Worm (Caenorhabditis elegans): ENCODE results near the gene grl-26.

Gene grl-26

ce11 chrIV:337128-337646 is 14.6 kb upstream of the grl-26 start, which contains the start of gene pxmp-4 (continued):
- TF ChIP-seq F37D6.2 (tag; optimal IDR thresholded peaks at IDR 0.05) (no peak), ceh-20 (GFP tag; IDR thresholded peaks at IDR 0.05) (no peak), pqm-1 (tag; optimal IDR thresholded peaks at IDR 0.05) (peak; percentile 50), nhr-102 (tag; optimal IDR thresholded peaks at IDR 0.05) (no peak), nhr-48 (tag; optimal IDR thresholded peaks at IDR 0.05) (peak; percentile 35), set-16 (GFP tag; IDR thresholded peaks at IDR 0.05) (no peak), madf-5 (GFP tag; IDR thresholded peaks at IDR 0.05) (no peak), lim-7 (GFP tag; IDR thresholded peaks at IDR 0.05) (no peak), attf-4 (tag; optimal IDR thresholded peaks at IDR 0.05) (no peak), Y5F2A.4 (GFP tag; optimal IDR thresholded peaks at IDR 0.05) (no peak), snpc-1.2 (GFP tag; IDR thresholded peaks at IDR 0.05) (no peak), rbr-2 (tag; optimal IDR thresholded peaks at IDR 0.05) (no peak), zag-1 (tag; optimal IDR thresholded peaks at IDR 0.05) (no peak), F44E2.7 (GFP tag; IDR thresholded peaks at IDR 0.05) (no peak), ceh-62 (tag; optimal IDR thresholded peaks at IDR 0.05) (no peak)

ce11 chrIV:330523-330922 is 7.9 kb upstream of the grl-26 start, which contains the start of gene F18F11.4:
Gene F18F11.4, plus strand, starts transcription at chrIV:330823.
- TF ChIP-seq mxl-3 (GFP tag; optimal IDR thresholded peaks at IDR 0.05) (no peak), ctbp-1 (GFP tag; IDR thresholded peaks at IDR 0.05) (no peak), spr-3 (GFP tag; optimal IDR thresholded peaks at IDR 0.05) (no peak), pqm-1 (tag; optimal IDR thresholded peaks at IDR 0.05) (no peak), hmg-1.1 (GFP tag; IDR thresholded peaks at IDR 0.05) (no peak), mdt-29 (GFP tag; IDR thresholded peaks at IDR 0.05) (no peak), aly-2 (tag; optimal IDR thresholded peaks at IDR 0.05) (no peak), Y48G9A.11 (GFP tag; IDR thresholded peaks at IDR 0.05) (no peak), T26A8.4 (GFP tag; IDR thresholded peaks at IDR 0.05) (no peak), F10B5.3 (tag; optimal IDR thresholded peaks at IDR 0.05) (no peak), daf-16 (GFP tag; optimal IDR thresholded peaks at IDR 0.05) (no peak), daf-16 (tag; optimal IDR thresholded peaks at IDR 0.05) (no peak), set-16 (GFP tag; IDR thresholded peaks at IDR 0.05) (no peak), mxl-2 (GFP tag; conservative IDR thresholded peaks at IDR 0.05) (no peak), nhr-11 (tag; optimal IDR thresholded peaks at IDR 0.05) (no peak), nhr-76 (tag; optimal IDR thresholded peaks at IDR 0.05) (no peak), unc-130 (GFP tag; optimal IDR thresholded peaks at IDR 0.05) (no peak), nhr-41 (GFP tag; IDR thresholded peaks at IDR 0.05) (no peak), fkh-10 (GFP tag; optimal IDR thresholded peaks at IDR 0.05) (no peak)

ce11 chrIV:326564-327070 is 4.0 kb upstream of the grl-26 start, which contains the start of gene col-101:
Gene col-101, minus strand, starts transcription at chrIV:327020.
- no peak for TF ChIP-seq hmg-1.1 (GFP tag; IDR thresholded peaks at IDR 0.05)
- no peak for TF ChIP-seq lin-39 (tag; optimal IDR thresholded peaks at IDR 0.05)
- TF ChIP-seq ceh-20 (GFP tag; IDR thresholded peaks at IDR 0.05), result no peak
- no peak for TF ChIP-seq Y48G9A.11 (GFP tag; IDR thresholded peaks at IDR 0.05)
- TF ChIP-seq lin-29 (GFP tag; IDR thresholded peaks at IDR 0.05), result no peak
- no peak for TF ChIP-seq hlh-30 (tag; optimal IDR thresholded peaks at IDR 0.05; ENCODE audit: insufficient read depth)
- TF ChIP-seq ceh-62 (tag; optimal IDR thresholded peaks at IDR 0.05), result no peak
- TF ChIP-seq T20F7.1 (GFP tag; optimal IDR thresholded peaks at IDR 0.05), result no peak
- TF ChIP-seq ZK337.2 (GFP tag; IDR thresholded peaks at IDR 0.05), result no peak
- TF ChIP-seq tag-97 (GFP tag; IDR thresholded peaks at IDR 0.05), result no peak
